Worm (Caenorhabditis elegans): Measurements from ENCODE around the gene zipt-2.3.

DNA sequence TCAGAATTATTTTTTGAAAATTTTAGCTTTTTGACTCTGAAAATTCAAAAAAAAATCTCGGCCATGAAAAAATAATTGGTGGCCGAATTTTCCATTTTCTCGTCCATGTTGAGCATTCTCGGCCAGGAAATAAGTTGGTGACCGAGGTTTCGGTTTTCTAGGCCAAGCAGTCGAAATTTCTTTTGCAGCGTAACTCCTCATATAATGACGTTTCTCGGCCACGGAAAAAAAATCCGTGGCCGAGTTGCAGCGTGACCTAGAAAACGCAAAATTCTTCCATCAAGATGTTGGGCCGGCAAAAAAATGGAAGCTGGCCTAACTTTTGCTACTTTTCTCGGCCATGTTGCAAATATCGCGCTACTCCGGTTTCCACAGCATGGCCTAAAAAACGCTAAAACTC, 34.4 kb upstream of the zipt-2.3 start:
- no peak for TF ChIP-seq tbx-11 (GFP tag; IDR thresholded peaks at IDR 0.05)
- no peak for TF ChIP-seq ceh-13 (GFP tag; optimal IDR thresholded peaks at IDR 0.05)
- TF ChIP-seq scrt-1 (GFP tag; IDR thresholded peaks at IDR 0.05): no peak
- TF ChIP-seq aly-1 (tag; optimal IDR thresholded peaks at IDR 0.05): no peak
- no peak for TF ChIP-seq sea-1 (GFP tag; conservative IDR thresholded peaks at IDR 0.05)
- TF ChIP-seq B0310.2 (tag; optimal IDR thresholded peaks at IDR 0.05): no peak
- TF ChIP-seq tra-4 (tag; optimal IDR thresholded peaks at IDR 0.05): no peak
- no peak for TF ChIP-seq pes-1 (GFP tag; IDR thresholded peaks at IDR 0.05)

All from whole organism, early embryonic.